Worm (Caenorhabditis elegans): ENCODE results near the gene ugt-45.

DNA sequence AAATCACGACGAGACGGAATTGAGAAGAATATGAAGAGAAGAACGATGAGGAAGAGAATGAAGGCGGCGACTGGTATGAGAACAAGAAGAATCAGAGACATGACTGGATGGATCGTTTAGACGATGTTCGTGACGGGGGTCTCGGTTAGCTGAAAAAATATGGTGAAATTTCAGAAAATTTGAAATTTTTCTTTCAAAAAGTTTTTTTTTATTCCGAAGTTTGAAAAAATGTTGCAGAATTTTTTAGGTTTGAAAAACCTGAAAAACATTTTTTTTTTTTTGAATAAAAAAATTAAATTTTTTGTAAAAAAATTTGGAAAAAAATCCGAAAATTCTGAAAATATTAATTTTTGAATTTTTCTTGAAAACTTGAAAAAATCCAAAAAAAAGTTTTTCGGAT, 31.8 kb downstream of the ugt-45 start, which contains the start of gene Y37E11AM.3:
- TF ChIP-seq nhr-237 (tag; optimal IDR thresholded peaks at IDR 0.05): no peak
- TF ChIP-seq mdt-29 (GFP tag; IDR thresholded peaks at IDR 0.05): no peak
- no peak for TF ChIP-seq ama-1 (optimal IDR thresholded peaks at IDR 0.05)
- no peak for TF ChIP-seq hmg-1.1 (GFP tag; IDR thresholded peaks at IDR 0.05)
- TF ChIP-seq aly-2 (tag; optimal IDR thresholded peaks at IDR 0.05): no peak

Measured in whole organism, L4 larva.